Fruit fly (Drosophila melanogaster): ENCODE data around the gene CG5676.

CG5676 gene

DNA sequence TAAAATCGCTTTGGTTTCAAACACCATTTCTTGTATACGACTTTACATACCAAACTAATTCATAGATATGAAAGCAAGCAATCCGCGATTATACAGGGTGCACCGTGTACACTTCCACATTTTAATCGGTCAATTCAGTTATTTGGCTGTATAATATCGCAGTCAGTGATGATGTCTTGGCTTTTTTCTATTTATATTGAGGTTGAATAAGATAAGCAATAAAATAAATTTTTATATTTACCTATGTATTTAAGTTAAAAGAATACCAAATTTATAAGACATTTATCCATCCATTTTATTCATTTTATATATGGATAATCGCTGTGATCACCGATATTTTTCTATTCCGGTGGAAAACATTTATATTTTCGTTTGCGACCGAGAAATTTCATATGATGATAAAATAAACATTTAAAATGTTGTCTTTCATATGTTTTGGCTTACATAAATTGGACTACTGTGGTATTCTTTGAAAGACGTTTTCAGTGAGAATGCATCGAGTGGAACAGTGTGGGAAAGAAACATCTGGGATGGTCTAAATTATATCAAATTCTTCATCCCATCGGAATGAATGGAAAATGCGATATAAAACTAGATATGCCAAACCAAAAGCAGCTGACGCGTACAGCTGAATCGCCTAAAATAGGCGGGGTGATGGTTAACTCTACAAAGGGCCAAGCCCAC is 28.8 kb downstream of the CG5676 start, which contains the start of gene CG5708 (continued):
- TF ChIP-seq pfk (GFP tag; optimal IDR thresholded peaks at IDR 0.05) = peak; percentile 86
- TF ChIP-seq CG33557 (GFP tag; optimal IDR thresholded peaks at IDR 0.05) = no peak
- TF ChIP-seq CG14860 (GFP tag; IDR thresholded peaks at IDR 0.05; ENCODE audit: partially characterized antibody) = no peak
- TF ChIP-seq CG6791 (GFP tag; IDR thresholded peaks at IDR 0.05; ENCODE audit: partially characterized antibody) = peak; percentile 32; the same call in 1 of the 3 replicates
- peak; percentile 35 for TF ChIP-seq CG17829 (tag; optimal IDR thresholded peaks at IDR 0.05)
- no peak for TF ChIP-seq Hr3 (GFP tag; optimal IDR thresholded peaks at IDR 0.05)
- TF ChIP-seq Neu2 (GFP tag; optimal IDR thresholded peaks at IDR 0.05; ENCODE audit: borderline replicate concordance) = no peak
- TF ChIP-seq Ptx1 (GFP tag; IDR thresholded peaks at IDR 0.05) = no peak
- TF ChIP-seq sima (GFP tag; optimal IDR thresholded peaks at IDR 0.05) = no peak
- peak; percentile 56 for TF ChIP-seq Dref (GFP tag; IDR thresholded peaks at IDR 0.05)
- no peak for TF ChIP-seq hkb (optimal IDR thresholded peaks at IDR 0.05)
- TF ChIP-seq hkb (GFP tag; IDR thresholded peaks at IDR 0.05) = no peak
- peak; percentile 34 for TF ChIP-seq CG13424 (tag; optimal IDR thresholded peaks at IDR 0.05)
- peak; percentile 58; the same call in 1 of the 2 replicates for TF ChIP-seq CG10366 (GFP tag; IDR thresholded peaks at IDR 0.05)
- peak; percentile 40; the same call in 1 of the 4 replicates for TF ChIP-seq Dll (GFP tag; IDR thresholded peaks at IDR 0.05; ENCODE audit: partially characterized antibody)
- TF ChIP-seq lilli (GFP tag; optimal IDR thresholded peaks at IDR 0.05) = peak; percentile 5
- peak; percentile 25 for TF ChIP-seq CG10267 (tag; optimal IDR thresholded peaks at IDR 0.05)
- 0 out of 2 replicates have a peak, but pooled peaks have one; percentile 42 for TF ChIP-seq vvl (GFP tag; IDR thresholded peaks at IDR 0.05)
- peak; percentile 73 for TF ChIP-seq BEAF-32 (GFP tag; optimal IDR thresholded peaks at IDR 0.05)
- TF ChIP-seq CG14710 (tag; optimal IDR thresholded peaks at IDR 0.05) = peak; percentile 33
- TF ChIP-seq oc (tag; optimal IDR thresholded peaks at IDR 0.05) = no peak
- TF ChIP-seq Lpt (GFP tag; optimal IDR thresholded peaks at IDR 0.05) = no peak
- TF ChIP-seq slbo (GFP tag; IDR thresholded peaks at IDR 0.05) = peak; percentile 73
- peak; percentile 40 for TF ChIP-seq exex (tag; optimal IDR thresholded peaks at IDR 0.05)
- TF ChIP-seq CG6854 (GFP tag; optimal IDR thresholded peaks at IDR 0.05) = no peak
- TF ChIP-seq Blimp-1 (GFP tag; optimal IDR thresholded peaks at IDR 0.05) = no peak
- TF ChIP-seq CoRest (tag; optimal IDR thresholded peaks at IDR 0.05) = peak; percentile 35
- no peak for TF ChIP-seq CG18619 (GFP tag; optimal IDR thresholded peaks at IDR 0.05)
- peak; percentile 99 for TF ChIP-seq CG6254 (GFP tag; optimal IDR thresholded peaks at IDR 0.05)
- TF ChIP-seq Ssrp (tag; optimal IDR thresholded peaks at IDR 0.05) = no peak
- no peak for TF ChIP-seq CG5953 (GFP tag; IDR thresholded peaks at IDR 0.05)
- TF ChIP-seq twi (tag; optimal IDR thresholded peaks at IDR 0.05) = no peak
- TF ChIP-seq HLH4C (GFP tag; IDR thresholded peaks at IDR 0.05; ENCODE audit: partially characterized antibody) = no peak
- no peak for TF ChIP-seq Mad (GFP tag; optimal IDR thresholded peaks at IDR 0.05)
- TF ChIP-seq CG10321 (GFP tag; IDR thresholded peaks at IDR 0.05) = no peak
- no peak for TF ChIP-seq mam (GFP tag; optimal IDR thresholded peaks at IDR 0.05)
- TF ChIP-seq CG15601 (tag; optimal IDR thresholded peaks at IDR 0.05) = no peak
- peak; percentile 15 for TF ChIP-seq sug (tag; optimal IDR thresholded peaks at IDR 0.05)
- no peak for TF ChIP-seq prd (optimal IDR thresholded peaks at IDR 0.05)
- TF ChIP-seq prd (GFP tag; IDR thresholded peaks at IDR 0.05) = 0 out of 3 replicates have a peak, but pooled peaks have one; percentile 20
- TF ChIP-seq ken (GFP tag; IDR thresholded peaks at IDR 0.05) = no peak; the same call in 2 of the 3 replicates
- no peak for TF ChIP-seq Mes4 (GFP tag; optimal IDR thresholded peaks at IDR 0.05)
- no peak for TF ChIP-seq CG2199 (GFP tag; IDR thresholded peaks at IDR 0.05)
- TF ChIP-seq tap (tag; optimal IDR thresholded peaks at IDR 0.05) = no peak
- peak; percentile 48 for TF ChIP-seq phol (tag; optimal IDR thresholded peaks at IDR 0.05)
- TF ChIP-seq CG32772 (GFP tag; IDR thresholded peaks at IDR 0.05) = no peak
- no peak for TF ChIP-seq dmrt99B (tag; optimal IDR thresholded peaks at IDR 0.05)
- no peak for TF ChIP-seq CG30431 (GFP tag; optimal IDR thresholded peaks at IDR 0.05)
- TF ChIP-seq ssp (GFP tag; IDR thresholded peaks at IDR 0.05) = peak; percentile 87
- TF ChIP-seq Hmx (GFP tag; optimal IDR thresholded peaks at IDR 0.05) = no peak

All from whole organism, embryonic.